Worm (Caenorhabditis elegans) whole organism, L1 larva: ENCODE measurements around the gene slc-25A32.
A peak's percentile ranks its signal among the peaks of the same experiment; 100 is the strongest.

ENCODE experiments used
- dsc-1 ChIP-seq: sonication (generic microtip); optimal IDR thresholded peaks from 2 replicates; lab custom pipeline; 2016; ENCODE audit warnings: mild to moderate bottlenecking, missing genetic modification characterization, missing compliant biosample characterization
- nhr-47 ChIP-seq: sonication (generic microtip); optimal IDR thresholded peaks from 2 replicates; lab custom pipeline; 2016; ENCODE audit warnings: mild to moderate bottlenecking, missing genetic modification characterization, moderate library complexity, missing compliant biosample characterization

slc-25A32 gene

ce11 chrII:8326228-8326960, 50.3 kb downstream of the slc-25A32 start:
- TF ChIP-seq dsc-1 (tag; lab: Kevin White, UChicago), result no peak
- TF ChIP-seq nhr-47 (tag; lab: Kevin White, UChicago), result peak; percentile 5
